Worm (Caenorhabditis elegans) whole organism, L1 larva: ENCODE measurements around the gene C26H9A.4.
A peak's percentile ranks its signal among the peaks of the same experiment; 100 is the strongest.

Source experiments
- C16A3.4 ChIP-seq: fragments of 150-350 bp; optimal IDR thresholded peaks from 2 replicates; lab custom pipeline; 2014; ENCODE audit warnings: missing biosample characterization, missing genetic modification characterization
- C34B4.2 ChIP-seq: sonication (generic microtip); optimal IDR thresholded peaks from 2 replicates; lab custom pipeline; 2017; ENCODE audit warnings: mild to moderate bottlenecking, missing genetic modification characterization, missing compliant biosample characterization
- F16B12.6 ChIP-seq: fragments of 150-350 bp; optimal IDR thresholded peaks from 2 replicates; lab custom pipeline; 2014; ENCODE audit warnings: missing biosample characterization, missing genetic modification characterization
- Y116A8C.19 ChIP-seq: sonication (generic microtip); optimal IDR thresholded peaks from 2 replicates; lab custom pipeline; 2016; ENCODE audit warnings: missing compliant biosample characterization, missing genetic modification characterization, borderline replicate concordance
- aha-1 ChIP-seq: fragments of 150-350 bp; optimal IDR thresholded peaks from 2 replicates; lab custom pipeline; 2014; ENCODE audit warnings: missing biosample characterization, missing genetic modification characterization
- ama-1 ChIP-seq: fragments of 150-350 bp; optimal IDR thresholded peaks from 2 replicates; lab custom pipeline; 2014
- blmp-1 ChIP-seq: fragments of 150-350 bp; optimal IDR thresholded peaks from 2 replicates; lab custom pipeline; 2014; ENCODE audit warnings: missing biosample characterization, missing genetic modification characterization
- ceh-63 ChIP-seq: fragments of 200-800 bp; sonication (Bioruptor generic); optimal IDR thresholded peaks from 2 replicates; lab custom pipeline; 2018; ENCODE audit warnings: mild to moderate bottlenecking, missing genetic modification characterization, missing compliant biosample characterization
- ceh-82 ChIP-seq, 3 experiments: fragments of 150-350 bp in 1 of 3; sonication (generic microtip) in 2 of 3; optimal IDR thresholded peaks; 2 replicates each; lab custom pipeline; 2014 to 2017; ENCODE audit warnings: missing biosample characterization in 3 of 3, missing genetic modification characterization in 3 of 3
- ceh-88 ChIP-seq: fragments of 200-800 bp; sonication (Bioruptor generic); IDR thresholded peaks from 2 replicates; pipeline ENCODE4 v1.3.6; 2022; ENCODE audit warnings: missing genetic modification characterization, missing compliant biosample characterization
- dpl-1 ChIP-seq, 3 experiments: fragments of 150-350 bp in 2 of 3; sonication (generic microtip) in 1 of 3; optimal IDR thresholded peaks; 2 replicates each; lab custom pipeline; 2014 to 2017; ENCODE audit warnings: missing biosample characterization in 3 of 3, missing genetic modification characterization in 3 of 3, missing genetic modification reagents in 3 of 3
- dsc-1 ChIP-seq: sonication (generic microtip); optimal IDR thresholded peaks from 2 replicates; lab custom pipeline; 2016; ENCODE audit warnings: mild to moderate bottlenecking, missing genetic modification characterization, missing compliant biosample characterization
- efl-1 ChIP-seq, 4 experiments: fragments of 150-350 bp; optimal IDR thresholded peaks in 3 of 4; peaks in 1 of 4; 1 replicate in 1 of 4; 2 replicates in 3 of 4; lab custom pipeline; 2014; ENCODE audit warnings: missing biosample characterization in 2 of 4, missing genetic modification characterization in 2 of 4, missing genetic modification reagents in 2 of 4
- elt-2 ChIP-seq: sonication (generic microtip); optimal IDR thresholded peaks from 2 replicates; lab custom pipeline; 2016; ENCODE audit warnings: missing genetic modification characterization, mild to moderate bottlenecking, inconsistent platforms, missing compliant biosample characterization, missing genetic modification reagents
- elt-3 ChIP-seq, 6 experiments: fragments of 150-350 bp in 1 of 6; sonication (generic microtip); optimal IDR thresholded peaks; 2 replicates each; lab custom pipeline; 2017 to 2018; ENCODE audit warnings: missing biosample characterization in 6 of 6, missing genetic modification characterization in 6 of 6, inconsistent platforms in 1 of 6
- hlh-4 ChIP-seq: sonication (generic microtip); optimal IDR thresholded peaks from 2 replicates; lab custom pipeline; 2016; ENCODE audit warnings: mild to moderate bottlenecking, missing genetic modification characterization, missing compliant biosample characterization
- irx-1 ChIP-seq: sonication (generic microtip); optimal IDR thresholded peaks from 2 replicates; lab custom pipeline; 2016; ENCODE audit warnings: missing genetic modification characterization, missing compliant biosample characterization
- isw-1 ChIP-seq: fragments of 200-800 bp; sonication (Bioruptor generic); IDR thresholded peaks from 2 replicates; pipeline ENCODE4 v1.3.6; 2022; ENCODE audit warnings: missing genetic modification characterization, missing compliant biosample characterization
- lin-13 ChIP-seq: fragments of 150-350 bp; optimal IDR thresholded peaks from 2 replicates; lab custom pipeline; 2014; ENCODE audit warnings: missing biosample characterization, missing genetic modification reagents, missing genetic modification characterization
- lin-14 ChIP-seq: fragments of 200-800 bp; sonication (Bioruptor generic); optimal IDR thresholded peaks from 2 replicates; lab custom pipeline; 2018; ENCODE audit warnings: mild to moderate bottlenecking, missing genetic modification characterization, moderate library complexity, missing compliant biosample characterization
- lin-15B ChIP-seq: fragments of 150-350 bp; sonication (generic microtip); optimal IDR thresholded peaks from 3 replicates; lab custom pipeline; 2014; ENCODE audit warnings: missing biosample characterization, missing genetic modification characterization
- lin-35 ChIP-seq, 2 experiments: fragments of 150-350 bp; optimal IDR thresholded peaks; 2 replicates each; lab custom pipeline; 2014; ENCODE audit warnings: missing biosample characterization in 2 of 2, missing genetic modification characterization in 2 of 2, missing genetic modification reagents in 2 of 2
- mab-9 ChIP-seq: fragments of 200-800 bp; sonication (Bioruptor generic); IDR thresholded peaks from 2 replicates; pipeline ENCODE4 v1.3.6; 2022; ENCODE audit warnings: missing genetic modification reagents, missing genetic modification characterization, missing compliant biosample characterization
- mef-2 ChIP-seq: fragments of 150-350 bp; optimal IDR thresholded peaks from 2 replicates; lab custom pipeline; 2014; ENCODE audit warnings: missing biosample characterization, missing genetic modification characterization
- mep-1 ChIP-seq: fragments of 150-350 bp; optimal IDR thresholded peaks from 2 replicates; lab custom pipeline; 2014; ENCODE audit warnings: missing biosample characterization, missing genetic modification characterization
- nhr-19 ChIP-seq: fragments of 200-800 bp; sonication (Bioruptor generic); conservative IDR thresholded peaks from 2 replicates; pipeline ENCODE4 v1.3.6; 2022; ENCODE audit warnings: missing genetic modification characterization, missing compliant biosample characterization
- nhr-237 ChIP-seq: fragments of 150-350 bp; optimal IDR thresholded peaks from 2 replicates; lab custom pipeline; 2014; ENCODE audit warnings: missing biosample characterization, missing genetic modification characterization
- nhr-28 ChIP-seq: fragments of 150-350 bp; optimal IDR thresholded peaks from 2 replicates; lab custom pipeline; 2014; ENCODE audit warnings: missing biosample characterization, missing genetic modification characterization
- nhr-47 ChIP-seq: sonication (generic microtip); optimal IDR thresholded peaks from 2 replicates; lab custom pipeline; 2016; ENCODE audit warnings: mild to moderate bottlenecking, missing genetic modification characterization, moderate library complexity, missing compliant biosample characterization
- nhr-77 ChIP-seq: fragments of 150-350 bp; optimal IDR thresholded peaks from 2 replicates; lab custom pipeline; 2014; ENCODE audit warnings: missing biosample characterization, missing genetic modification characterization
- nhr-85 ChIP-seq: sonication (generic microtip); peaks from one replicate; lab custom pipeline; 2016; ENCODE audit warnings: missing genetic modification characterization, inconsistent platforms, missing compliant biosample characterization
- nhr-90 ChIP-seq: sonication (generic microtip); optimal IDR thresholded peaks from 2 replicates; lab custom pipeline; 2016; ENCODE audit warnings: mild to moderate bottlenecking, missing genetic modification characterization, missing compliant biosample characterization; ENCODE audit not compliant: poor library complexity
- pag-3 ChIP-seq: sonication (generic microtip); optimal IDR thresholded peaks from 2 replicates; lab custom pipeline; 2017; ENCODE audit warnings: missing genetic modification characterization, mild to moderate bottlenecking, missing compliant biosample characterization, antibody characterized with exemption, borderline replicate concordance; ENCODE audit not compliant: insufficient read depth
- pax-3 ChIP-seq: fragments of 200-800 bp; sonication (Bioruptor generic); optimal IDR thresholded peaks from 2 replicates; lab custom pipeline; 2018; ENCODE audit warnings: mild to moderate bottlenecking, missing genetic modification characterization, moderate library complexity, missing compliant biosample characterization
- pqm-1 ChIP-seq: sonication (generic microtip); optimal IDR thresholded peaks from 3 replicates; lab custom pipeline; 2017; ENCODE audit warnings: missing biosample characterization, missing genetic modification characterization
- rnt-1 ChIP-seq: sonication (generic microtip); optimal IDR thresholded peaks from 2 replicates; lab custom pipeline; 2016; ENCODE audit warnings: mild to moderate bottlenecking, missing genetic modification characterization, moderate library complexity, missing compliant biosample characterization
- sox-4 ChIP-seq: sonication (generic microtip); optimal IDR thresholded peaks from 2 replicates; lab custom pipeline; 2016; ENCODE audit warnings: missing genetic modification characterization, missing compliant biosample characterization
- tbx-2 ChIP-seq: sonication (generic microtip); optimal IDR thresholded peaks from 2 replicates; lab custom pipeline; 2016; ENCODE audit warnings: missing genetic modification characterization, missing compliant biosample characterization
- tlp-1 ChIP-seq: fragments of 150-350 bp; optimal IDR thresholded peaks from 2 replicates; lab custom pipeline; 2014; ENCODE audit warnings: missing biosample characterization, missing genetic modification characterization
- unc-30 ChIP-seq: sonication (generic microtip); optimal IDR thresholded peaks from 2 replicates; lab custom pipeline; 2017; ENCODE audit warnings: missing biosample characterization, missing genetic modification characterization
- vab-15 ChIP-seq: sonication (generic microtip); optimal IDR thresholded peaks from 2 replicates; lab custom pipeline; 2017; ENCODE audit warnings: missing genotype, mild to moderate bottlenecking, missing genetic modification characterization, missing compliant biosample characterization
- xbp-1 ChIP-seq: sonication (generic microtip); optimal IDR thresholded peaks from 2 replicates; lab custom pipeline; 2016; ENCODE audit warnings: missing genetic modification characterization, missing compliant biosample characterization
- ztf-11 ChIP-seq, 2 experiments: sonication (generic microtip); optimal IDR thresholded peaks; 2 replicates each; lab custom pipeline; 2016 to 2017; ENCODE audit warnings: missing genetic modification characterization in 2 of 2, missing biosample characterization in 1 of 2, missing compliant biosample characterization in 1 of 2

C26H9A.4 gene

DNA sequence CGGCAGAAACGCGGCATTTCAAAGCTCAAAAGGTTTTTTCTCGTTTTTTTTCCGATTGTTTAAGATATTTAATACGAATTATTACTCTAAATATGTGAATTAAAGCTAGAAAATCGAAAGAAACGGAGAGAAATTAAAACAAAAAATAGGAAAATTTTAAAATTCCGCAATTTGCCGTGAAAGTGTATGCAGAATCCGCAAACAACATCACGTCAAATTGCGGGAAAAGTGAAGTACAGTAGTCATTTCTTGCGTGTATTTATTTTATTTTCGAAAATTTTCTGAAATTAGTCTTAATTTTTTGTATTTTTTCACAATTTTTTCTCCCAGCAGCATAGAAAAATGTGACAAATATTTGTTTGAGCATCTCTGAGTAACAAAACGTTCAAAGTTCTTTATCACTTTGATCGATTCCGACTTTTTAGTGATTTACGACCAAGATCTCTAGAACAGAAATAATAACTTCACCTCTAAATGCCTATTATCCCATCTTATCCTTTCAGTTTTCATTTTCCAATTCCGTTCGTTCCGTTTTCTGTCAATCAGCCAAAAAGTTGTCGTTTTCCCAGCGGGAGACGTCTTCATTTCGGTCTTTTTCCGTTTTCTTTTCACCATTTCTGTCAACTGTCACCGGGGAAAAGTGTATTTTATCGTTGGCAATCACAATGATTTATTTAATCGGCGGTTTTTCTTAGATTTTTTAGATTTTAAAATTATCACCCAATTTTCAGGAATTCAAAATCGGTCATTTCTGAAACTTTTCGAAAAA lies 31.8 kb downstream of the C26H9A.4 start:
- TF ChIP-seq tbx-2 (tag; lab: Kevin White, UChicago), result no peak
- no peak for TF ChIP-seq irx-1 (tag; lab: Kevin White, UChicago)
- TF ChIP-seq ztf-11 (tag; optimal IDR thresholded peaks at IDR 0.05; lab: Kevin White, UChicago), result no peak
- no peak for TF ChIP-seq C34B4.2 (tag; lab: Kevin White, UChicago)
- no peak for TF ChIP-seq nhr-237 (tag; lab: Kevin White, UChicago)
- no peak for TF ChIP-seq rnt-1 (tag; lab: Kevin White, UChicago)
- TF ChIP-seq vab-15 (tag; lab: Kevin White, UChicago), result no peak
- no peak for TF ChIP-seq mep-1 (tag; lab: Kevin White, UChicago)
- TF ChIP-seq blmp-1 (tag; lab: Kevin White, UChicago), result peak; percentile 91
- peak; percentile 57 for TF ChIP-seq nhr-85
- TF ChIP-seq ceh-82 (tag; optimal IDR thresholded peaks at IDR 0.05; lab: Kevin White, UChicago), result no peak
- TF ChIP-seq mab-9 (GFP tag; lab: Robert Waterston, UW), result no peak
- peak in 1 of 6 experiments; percentile 3 for TF ChIP-seq elt-3 (tag; optimal IDR thresholded peaks at IDR 0.05; lab: Kevin White, UChicago)

- TF ChIP-seq dsc-1 (tag; lab: Kevin White, UChicago) (peak; percentile 4), pqm-1 (tag; lab: Kevin White, UChicago) (no peak), Y116A8C.19 (tag; lab: Kevin White, UChicago) (no peak), lin-13 (GFP tag; lab: Kevin White, UChicago) (no peak)
Measured at ce11 chrIV:12685827-12686226, 32.6 kb downstream of the C26H9A.4 start.

DNA sequence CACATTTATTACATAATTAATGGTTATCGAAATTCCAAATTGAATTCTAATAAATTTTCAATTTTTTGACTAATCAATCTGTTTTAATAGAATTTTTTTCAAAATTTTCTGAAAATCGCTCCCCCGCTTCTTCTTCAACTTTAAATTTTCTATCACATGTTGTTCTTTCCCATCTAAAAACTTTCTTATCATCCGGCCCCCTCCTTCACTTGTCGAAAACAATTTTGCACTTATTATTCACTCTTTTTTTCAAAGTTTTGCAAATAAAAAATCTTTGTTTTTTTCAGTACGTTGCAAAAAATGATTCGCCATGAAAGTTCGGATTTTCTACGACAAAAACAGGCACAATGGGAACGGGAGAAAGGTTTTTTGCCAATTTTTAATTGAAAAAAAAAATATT lies 35.2 kb downstream of the C26H9A.4 start, which contains the start of gene T23B5.3:
TSS of gene T23B5.3 (plus strand) at position 301 of the 400 bp plus-strand sequence.
- TF ChIP-seq Y116A8C.19 (tag; lab: Kevin White, UChicago) (no peak), lin-15B (tag; lab: Kevin White, UChicago) (no peak), elt-2 (tag; lab: Kevin White, UChicago) (peak; percentile 18)

DNA sequence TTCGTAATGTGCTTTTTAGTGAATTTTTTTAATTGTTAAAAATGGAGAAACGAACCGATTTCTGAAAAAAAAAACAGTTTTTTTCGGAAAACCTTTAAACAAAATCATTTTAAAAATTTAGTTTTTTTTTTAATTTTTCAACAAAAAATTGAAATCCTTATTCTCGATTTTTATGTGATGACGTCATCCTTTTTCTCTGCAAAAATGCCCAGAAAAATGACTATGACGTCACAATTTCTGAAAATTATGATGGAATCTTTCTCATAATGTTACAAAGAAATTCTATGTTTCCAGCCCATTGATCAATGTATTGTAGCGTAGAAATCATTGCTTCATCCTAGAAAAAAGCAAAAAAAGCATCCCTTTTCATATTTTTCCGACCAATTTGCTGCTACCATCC lies 36.1 kb downstream of the C26H9A.4 start:
- no peak for TF ChIP-seq aha-1
- TF ChIP-seq tbx-2 (tag; lab: Kevin White, UChicago), result no peak
- TF ChIP-seq C16A3.4 (tag; lab: Kevin White, UChicago), result no peak
- no peak for TF ChIP-seq nhr-47
- TF ChIP-seq mef-2 (tag; lab: Kevin White, UChicago), result no peak
- TF ChIP-seq pax-3 (tag; lab: Kevin White, UChicago), result no peak
- TF ChIP-seq nhr-19 (GFP tag; lab: Robert Waterston, UW), result no peak
- no peak for TF ChIP-seq nhr-77 (tag; lab: Kevin White, UChicago)
- no peak for TF ChIP-seq unc-30 (tag; lab: Kevin White, UChicago)
- no peak for TF ChIP-seq xbp-1
- no peak for TF ChIP-seq isw-1
- no peak for TF ChIP-seq pqm-1 (tag; lab: Kevin White, UChicago)
- no peak for TF ChIP-seq ceh-88 (GFP tag; lab: Robert Waterston, UW)
- no peak for TF ChIP-seq nhr-28 (tag; lab: Kevin White, UChicago)

ce11 chrIV:12689709-12690142 lies 36.5 kb downstream of the C26H9A.4 start:
- TF ChIP-seq hlh-4 (tag; lab: Kevin White, UChicago) (no peak), nhr-90 (tag; lab: Kevin White, UChicago) (peak; percentile 33), ceh-63 (no peak), efl-1 (optimal IDR thresholded peaks at IDR 0.05; lab: Kevin White, UChicago) (no peak), efl-1 (GFP tag; optimal IDR thresholded peaks at IDR 0.05 in 1 of 2; lab: Kevin White, UChicago) (peak in 1 of 2 experiments; percentile 83), nhr-19 (GFP tag; lab: Robert Waterston, UW) (no peak), sox-4 (tag; lab: Kevin White, UChicago) (no peak), ama-1 (lab: Kevin White, UChicago) (no peak), lin-35 (GFP tag; optimal IDR thresholded peaks at IDR 0.05; lab: Kevin White, UChicago) (peak in 1 of 2 experiments; percentile 60), nhr-47 (no peak), lin-14 (GFP tag; lab: Kevin White, UChicago) (peak; percentile 2), elt-2 (tag; lab: Kevin White, UChicago) (peak; percentile 98), pag-3 (tag; lab: Kevin White, UChicago) (no peak), lin-15B (tag; lab: Kevin White, UChicago) (no peak), dpl-1 (GFP tag; optimal IDR thresholded peaks at IDR 0.05; lab: Kevin White, UChicago) (peak in 1 of 3 experiments; percentile 21), pqm-1 (tag; lab: Kevin White, UChicago) (peak; percentile 75), F16B12.6 (tag; lab: Kevin White, UChicago) (no peak), tlp-1 (tag; lab: Kevin White, UChicago) (peak; percentile 47)
